Fruit fly (Drosophila melanogaster) whole organism, embryonic: ENCODE data around the gene T48.

Source experiments
- ATbp ChIP-seq: fragments of 200-800 bp; sonication (Bioruptor generic); optimal IDR thresholded peaks from 2 replicates; lab custom pipeline; 2017; ENCODE audit warnings: missing biosample characterization, mild to moderate bottlenecking, missing genetic modification characterization, missing genetic modification reagents
- Aef1 ChIP-seq: fragments of 200-800 bp; sonication (Bioruptor generic); IDR thresholded peaks from 3 replicates; pipeline ENCODE4 v1.3.6; 2022; ENCODE audit warnings: missing biosample characterization, missing genetic modification characterization
- CG10321 ChIP-seq: fragments of 200-800 bp; sonication (Bioruptor generic); IDR thresholded peaks from 2 replicates; pipeline ENCODE4 v1.3.6; 2022; ENCODE audit warnings: missing biosample characterization, missing genetic modification characterization
- CG10366 ChIP-seq: fragments of 200-800 bp; sonication (Bioruptor generic); IDR thresholded peaks from 2 replicates; pipeline ENCODE4 v1.3.6; 2022; ENCODE audit warnings: missing biosample characterization, missing genetic modification characterization
- CG10543 ChIP-seq: fragments of 200-800 bp; sonication (Bioruptor generic); optimal IDR thresholded peaks from 3 replicates; lab custom pipeline; 2017; ENCODE audit warnings: missing biosample characterization, mild to moderate bottlenecking, missing genetic modification characterization, moderate library complexity
- CG11695 ChIP-seq: fragments of 200-800 bp; sonication (Bioruptor generic); IDR thresholded peaks from 3 replicates; pipeline ENCODE4 v1.3.6; 2022; ENCODE audit warnings: missing biosample characterization, missing genetic modification characterization
- CG11696 ChIP-seq: fragments of 200-800 bp; sonication (Bioruptor generic); IDR thresholded peaks from 2 replicates; pipeline ENCODE4 v1.3.6; 2022; ENCODE audit warnings: missing biosample characterization, missing genetic modification characterization
- CG1233 ChIP-seq: fragments of 200-800 bp; sonication (Bioruptor generic); optimal IDR thresholded peaks from 4 replicates; lab custom pipeline; 2018; ENCODE audit warnings: missing biosample characterization, mild to moderate bottlenecking, missing genetic modification characterization
- CG13296 ChIP-seq: fragments of 200-800 bp; sonication (Bioruptor generic); optimal IDR thresholded peaks from 3 replicates; lab custom pipeline; 2018; ENCODE audit warnings: missing biosample characterization, mild to moderate bottlenecking, missing genetic modification characterization
- CG17328 ChIP-seq: fragments of 200-800 bp; sonication (Bioruptor generic); IDR thresholded peaks from 2 replicates; pipeline ENCODE4 v1.3.6; 2022; ENCODE audit warnings: missing biosample characterization, missing genetic modification characterization
- CG17361 ChIP-seq: fragments of 200-800 bp; sonication (Bioruptor generic); IDR thresholded peaks from 3 replicates; pipeline ENCODE4 v1.3.6; 2022; ENCODE audit warnings: missing biosample characterization, missing genetic modification characterization
- CG18476 ChIP-seq: fragments of 200-800 bp; sonication (Bioruptor generic); optimal IDR thresholded peaks from 2 replicates; lab custom pipeline; 2016; ENCODE audit warnings: missing biosample characterization, mild to moderate bottlenecking, missing genetic modification characterization
- CG18619 ChIP-seq: fragments of 200-800 bp; sonication (Bioruptor generic); optimal IDR thresholded peaks from 3 replicates; lab custom pipeline; 2017; ENCODE audit warnings: missing biosample characterization, mild to moderate bottlenecking, missing genetic modification characterization
- CG2712 ChIP-seq: fragments of 200-800 bp; optimal IDR thresholded peaks from 3 replicates; lab custom pipeline; 2019; ENCODE audit warnings: missing biosample characterization, mild to moderate bottlenecking, missing genetic modification characterization, moderate library complexity
- CG30020 ChIP-seq: fragments of 200-800 bp; optimal IDR thresholded peaks from 2 replicates; lab custom pipeline; 2019; ENCODE audit warnings: missing biosample characterization, mild to moderate bottlenecking, missing genetic modification characterization, moderate library complexity
- CG30431 ChIP-seq: fragments of 200-800 bp; sonication (Bioruptor generic); optimal IDR thresholded peaks from 2 replicates; lab custom pipeline; 2017; ENCODE audit warnings: missing biosample characterization, missing genetic modification characterization
- CG31224 ChIP-seq: fragments of 200-800 bp; sonication (Bioruptor generic); IDR thresholded peaks from 2 replicates; pipeline ENCODE4 v1.3.6; 2022; ENCODE audit warnings: missing biosample characterization, missing genetic modification characterization
- CG3281 ChIP-seq: fragments of 200-800 bp; sonication (Bioruptor generic); optimal IDR thresholded peaks from 3 replicates; lab custom pipeline; 2017; ENCODE audit warnings: missing biosample characterization, mild to moderate bottlenecking, missing genetic modification characterization
- CG34376 ChIP-seq: fragments of 200-800 bp; sonication (Bioruptor generic); optimal IDR thresholded peaks from 2 replicates; lab custom pipeline; 2018; ENCODE audit warnings: missing biosample characterization, mild to moderate bottlenecking, missing genetic modification characterization
- CG5180 ChIP-seq: fragments of 200-800 bp; sonication (Bioruptor generic); optimal IDR thresholded peaks from 3 replicates; lab custom pipeline; 2017; ENCODE audit warnings: missing biosample characterization, missing genetic modification characterization, mild to moderate bottlenecking, moderate library complexity, missing genetic modification reagents
- CG6683 ChIP-seq: fragments of 200-800 bp; sonication (Bioruptor generic); optimal IDR thresholded peaks from 2 replicates; lab custom pipeline; 2017; ENCODE audit warnings: missing biosample characterization, mild to moderate bottlenecking, missing genetic modification characterization, missing genetic modification reagents
- CG8478 ChIP-seq: fragments of >200 bp; optimal IDR thresholded peaks from 2 replicates; lab custom pipeline; 2018
- CG9215 ChIP-seq: fragments of 200-800 bp; sonication (Bioruptor generic); IDR thresholded peaks from 2 replicates; pipeline ENCODE4 v1.3.6; 2022; ENCODE audit warnings: missing biosample characterization, missing genetic modification characterization
- CG9817 ChIP-seq: fragments of 200-800 bp; sonication (Bioruptor generic); optimal IDR thresholded peaks from 2 replicates; lab custom pipeline; 2018; ENCODE audit warnings: missing biosample characterization, mild to moderate bottlenecking, missing genetic modification characterization, moderate library complexity
- Dp ChIP-seq: fragments of 200-800 bp; sonication (Bioruptor generic); optimal IDR thresholded peaks from 2 replicates; lab custom pipeline; 2018; ENCODE audit warnings: missing biosample characterization, mild to moderate bottlenecking, missing genetic modification characterization, moderate library complexity
- Dref ChIP-seq: fragments of 200-800 bp; sonication (Bioruptor generic); IDR thresholded peaks from 2 replicates; pipeline ENCODE4 v1.3.6; 2022; ENCODE audit warnings: missing biosample characterization, missing genetic modification characterization
- Drgx ChIP-seq: fragments of 200-800 bp; sonication (Bioruptor generic); IDR thresholded peaks from 2 replicates; pipeline ENCODE4 v1.3.6; 2022; ENCODE audit warnings: missing biosample characterization, missing genetic modification characterization
- E2f1 ChIP-seq: fragments of 200-800 bp; sonication (Bioruptor generic); IDR thresholded peaks from 2 replicates; pipeline ENCODE4 v1.3.6; 2022; ENCODE audit warnings: missing biosample characterization, missing genetic modification characterization
- Fer3 ChIP-seq: fragments of 200-800 bp; sonication (Bioruptor generic); optimal IDR thresholded peaks from 2 replicates; lab custom pipeline; 2018; ENCODE audit warnings: missing biosample characterization, mild to moderate bottlenecking, missing genetic modification characterization, moderate library complexity
- HLH4C ChIP-seq: fragments of 200-800 bp; sonication (Bioruptor generic); IDR thresholded peaks from 3 replicates; pipeline ENCODE4 v1.3.6; 2022; ENCODE audit warnings: missing biosample characterization, missing genetic modification characterization; ENCODE audit not compliant: partially characterized antibody
- MBD-R2 ChIP-seq: fragments of 200-800 bp; sonication (Bioruptor generic); IDR thresholded peaks from 2 replicates; pipeline ENCODE4 v1.3.6; 2022; ENCODE audit warnings: missing biosample characterization, missing genetic modification characterization
- Mad ChIP-seq: fragments of 200-800 bp; sonication (Bioruptor generic); optimal IDR thresholded peaks from 2 replicates; lab custom pipeline; 2016; ENCODE audit warnings: missing biosample characterization, missing genetic modification characterization
- Neu2 ChIP-seq: fragments of 200-800 bp; sonication (Bioruptor generic); optimal IDR thresholded peaks from 3 replicates; lab custom pipeline; 2016; ENCODE audit warnings: missing biosample characterization, missing genetic modification characterization, borderline replicate concordance
- Oaz ChIP-seq: fragments of 200-800 bp; sonication (Bioruptor generic); IDR thresholded peaks from 2 replicates; pipeline ENCODE4 v1.3.6; 2022; ENCODE audit warnings: missing biosample characterization, missing genetic modification characterization
- Xbp1 ChIP-seq: fragments of 200-800 bp; sonication (Bioruptor generic); optimal IDR thresholded peaks from 3 replicates; lab custom pipeline; 2016; ENCODE audit warnings: missing biosample characterization, mild to moderate bottlenecking, missing genetic modification characterization
- Xrp1 ChIP-seq: fragments of 200-800 bp; sonication (Bioruptor generic); IDR thresholded peaks from 2 replicates; pipeline ENCODE4 v1.3.6; 2022; ENCODE audit warnings: missing biosample characterization, missing genetic modification characterization
- ab ChIP-seq: fragments of 200-800 bp; sonication (Bioruptor generic); optimal IDR thresholded peaks from 2 replicates; lab custom pipeline; 2016; ENCODE audit warnings: missing biosample characterization, missing genetic modification characterization
- ash1 ChIP-seq: fragments of 200-800 bp; sonication (Bioruptor generic); optimal IDR thresholded peaks from 2 replicates; lab custom pipeline; 2018; ENCODE audit warnings: missing biosample characterization, mild to moderate bottlenecking, missing genetic modification characterization
- cad ChIP-seq: fragments of >200 bp; optimal IDR thresholded peaks from 2 replicates; lab custom pipeline; 2017; ENCODE audit warnings: missing biosample characterization, missing genetic modification characterization
- chif ChIP-seq, 2 experiments: fragments of 200-800 bp; sonication (Bioruptor generic); optimal IDR thresholded peaks; 3 replicates each; lab custom pipeline; 2016; ENCODE audit warnings: missing biosample characterization in 2 of 2, missing genetic modification characterization in 2 of 2
- croc ChIP-seq: fragments of 200-800 bp; sonication (Bioruptor generic); conservative IDR thresholded peaks from 3 replicates; pipeline ENCODE4 v1.3.6; 2022; ENCODE audit warnings: missing biosample characterization, missing genetic modification characterization
- cwo ChIP-seq: fragments of 200-800 bp; sonication (Bioruptor generic); optimal IDR thresholded peaks from 3 replicates; lab custom pipeline; 2017; ENCODE audit warnings: missing biosample characterization, missing genetic modification characterization, mild to moderate bottlenecking, moderate library complexity, missing genetic modification reagents
- dimm ChIP-seq: fragments of 200-800 bp; sonication (Bioruptor generic); IDR thresholded peaks from 2 replicates; pipeline ENCODE4 v1.3.6; 2022; ENCODE audit warnings: missing biosample characterization, missing genetic modification characterization
- fd3F ChIP-seq: fragments of 200-800 bp; sonication (Bioruptor generic); optimal IDR thresholded peaks from 2 replicates; lab custom pipeline; 2018; ENCODE audit warnings: missing biosample characterization, mild to moderate bottlenecking, missing genetic modification characterization, moderate library complexity
- gsb ChIP-seq: fragments of 200-800 bp; sonication (Bioruptor generic); IDR thresholded peaks from 2 replicates; pipeline ENCODE4 v1.3.6; 2022; ENCODE audit warnings: missing biosample characterization, missing genetic modification characterization
- nerfin-1 ChIP-seq: fragments of 200-800 bp; sonication (Bioruptor generic); optimal IDR thresholded peaks from 3 replicates; lab custom pipeline; 2019; ENCODE audit warnings: missing biosample characterization, mild to moderate bottlenecking, missing genetic modification characterization, moderate library complexity
- nerfin-2 ChIP-seq: fragments of 200-800 bp; sonication (Bioruptor generic); IDR thresholded peaks from 2 replicates; pipeline ENCODE4 v1.3.6; 2022; ENCODE audit warnings: missing biosample characterization, missing genetic modification characterization; ENCODE audit not compliant: partially characterized antibody
- pum ChIP-seq: fragments of 200-800 bp; sonication (Bioruptor generic); optimal IDR thresholded peaks from 2 replicates; lab custom pipeline; 2016; ENCODE audit warnings: missing biosample characterization, missing genetic modification characterization
- run ChIP-seq: fragments of 200-800 bp; sonication (Bioruptor generic); optimal IDR thresholded peaks from 3 replicates; lab custom pipeline; 2018; ENCODE audit warnings: missing biosample characterization, mild to moderate bottlenecking, missing genetic modification characterization
- ssp ChIP-seq: fragments of 200-800 bp; sonication (Bioruptor generic); IDR thresholded peaks from 2 replicates; pipeline ENCODE4 v1.3.6; 2022; ENCODE audit warnings: missing biosample characterization, missing genetic modification characterization
- zen2 ChIP-seq: fragments of 200-800 bp; sonication (Bioruptor generic); IDR thresholded peaks from 3 replicates; pipeline ENCODE4 v1.3.6; 2022; ENCODE audit warnings: missing biosample characterization, missing genetic modification characterization; ENCODE audit not compliant: partially characterized antibody

T48 gene

dm6 chr3R:26867457-26868044 is 14.0 kb upstream of the T48 start (continued):
- TF ChIP-seq CG10366 (GFP tag; lab: Robert Waterston, UW) (peak; percentile 79), E2f1 (GFP tag; lab: Robert Waterston, UW) (peak; percentile 74; the same call in 1 of the 2 replicates), Xrp1 (GFP tag; lab: Robert Waterston, UW) (no peak; the same call in 1 of the 2 replicates), CG10543 (GFP tag; lab: Kevin White, UChicago) (no peak), Mad (GFP tag; lab: Kevin White, UChicago) (no peak), CG30020 (tag; lab: Kevin White, UChicago) (no peak), CG18476 (GFP tag; lab: Kevin White, UChicago) (no peak), MBD-R2 (GFP tag; lab: Robert Waterston, UW) (no peak; the same call in 1 of the 2 replicates), CG17361 (no peak), CG1233 (GFP tag; lab: Kevin White, UChicago) (no peak), HLH4C (GFP tag; lab: Robert Waterston, UW) (no peak), croc (GFP tag; lab: Robert Waterston, UW) (no peak), cwo (GFP tag; lab: Kevin White, UChicago) (no peak), CG17328 (GFP tag; lab: Robert Waterston, UW) (0 out of 2 replicates have a peak, but pooled peaks have one; percentile 26), Aef1 (GFP tag; lab: Robert Waterston, UW) (no peak), CG9215 (GFP tag; lab: Robert Waterston, UW) (no peak), Dref (GFP tag; lab: Robert Waterston, UW) (no peak), Fer3 (tag; lab: Kevin White, UChicago) (no peak), CG34376 (no peak), Dp (GFP tag; lab: Kevin White, UChicago) (peak; percentile 71), nerfin-2 (GFP tag; lab: Robert Waterston, UW) (no peak), CG31224 (GFP tag; lab: Robert Waterston, UW) (no peak), fd3F (GFP tag; lab: Kevin White, UChicago) (no peak), CG9817 (no peak), zen2 (GFP tag; lab: Robert Waterston, UW) (no peak), chif (GFP tag; optimal IDR thresholded peaks at IDR 0.05; lab: Kevin White, UChicago) (no peak), pum (no peak), run (tag; lab: Kevin White, UChicago) (no peak), CG11696 (GFP tag; lab: Robert Waterston, UW) (no peak), CG8478 (lab: Kevin White, UChicago) (no peak), ATbp (no peak), CG6683 (no peak), Neu2 (no peak), CG3281 (GFP tag; lab: Kevin White, UChicago) (no peak), Oaz (GFP tag; lab: Robert Waterston, UW) (no peak), CG10321 (GFP tag; lab: Robert Waterston, UW) (no peak), Xbp1 (GFP tag; lab: Kevin White, UChicago) (no peak), Drgx (0 out of 2 replicates have a peak, but pooled peaks have one; percentile 9), CG13296 (GFP tag; lab: Kevin White, UChicago) (no peak), ssp (GFP tag; lab: Robert Waterston, UW) (no peak), CG5180 (peak; percentile 35), ash1 (no peak), cad (GFP tag; lab: Kevin White, UChicago) (no peak), CG30431 (GFP tag; lab: Kevin White, UChicago) (no peak), CG18619 (GFP tag; lab: Kevin White, UChicago) (no peak), gsb (GFP tag; lab: Robert Waterston, UW) (no peak), nerfin-1 (tag; lab: Kevin White, UChicago) (peak; percentile 69), CG2712 (tag; lab: Kevin White, UChicago) (no peak), ab (GFP tag; lab: Kevin White, UChicago) (no peak), dimm (GFP tag; lab: Robert Waterston, UW) (no peak), CG11695 (no peak)
